Worm (Caenorhabditis elegans): Measurements from ENCODE around the gene F07C4.11.

DNA sequence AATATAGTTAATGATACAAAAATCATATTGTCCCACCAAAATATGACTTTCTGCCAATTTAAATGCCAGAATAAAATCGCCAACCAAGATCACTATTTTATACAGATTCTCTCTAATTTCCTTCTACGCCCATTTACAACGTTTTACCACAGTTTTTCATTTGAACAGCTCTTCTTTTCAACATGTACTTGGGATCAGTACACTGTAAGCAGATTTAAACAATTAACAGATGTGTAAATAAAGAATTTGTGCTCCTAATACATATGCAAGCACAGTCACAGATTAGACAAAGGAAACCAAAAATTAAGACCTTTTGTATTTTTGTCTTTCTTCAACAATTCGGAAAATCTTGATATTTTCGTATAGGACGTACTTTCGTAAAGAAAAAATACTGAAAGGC lies at the start of gene F07C4.11:
- TF ChIP-seq unc-130 (GFP tag; optimal IDR thresholded peaks at IDR 0.05) (no peak), Y53G8AR.9 (GFP tag; conservative IDR thresholded peaks at IDR 0.05) (no peak)

All from whole organism, young adult.